Fruit fly (Drosophila melanogaster): ENCODE data around the gene Nnf1b.

The Nnf1b gene

DNA sequence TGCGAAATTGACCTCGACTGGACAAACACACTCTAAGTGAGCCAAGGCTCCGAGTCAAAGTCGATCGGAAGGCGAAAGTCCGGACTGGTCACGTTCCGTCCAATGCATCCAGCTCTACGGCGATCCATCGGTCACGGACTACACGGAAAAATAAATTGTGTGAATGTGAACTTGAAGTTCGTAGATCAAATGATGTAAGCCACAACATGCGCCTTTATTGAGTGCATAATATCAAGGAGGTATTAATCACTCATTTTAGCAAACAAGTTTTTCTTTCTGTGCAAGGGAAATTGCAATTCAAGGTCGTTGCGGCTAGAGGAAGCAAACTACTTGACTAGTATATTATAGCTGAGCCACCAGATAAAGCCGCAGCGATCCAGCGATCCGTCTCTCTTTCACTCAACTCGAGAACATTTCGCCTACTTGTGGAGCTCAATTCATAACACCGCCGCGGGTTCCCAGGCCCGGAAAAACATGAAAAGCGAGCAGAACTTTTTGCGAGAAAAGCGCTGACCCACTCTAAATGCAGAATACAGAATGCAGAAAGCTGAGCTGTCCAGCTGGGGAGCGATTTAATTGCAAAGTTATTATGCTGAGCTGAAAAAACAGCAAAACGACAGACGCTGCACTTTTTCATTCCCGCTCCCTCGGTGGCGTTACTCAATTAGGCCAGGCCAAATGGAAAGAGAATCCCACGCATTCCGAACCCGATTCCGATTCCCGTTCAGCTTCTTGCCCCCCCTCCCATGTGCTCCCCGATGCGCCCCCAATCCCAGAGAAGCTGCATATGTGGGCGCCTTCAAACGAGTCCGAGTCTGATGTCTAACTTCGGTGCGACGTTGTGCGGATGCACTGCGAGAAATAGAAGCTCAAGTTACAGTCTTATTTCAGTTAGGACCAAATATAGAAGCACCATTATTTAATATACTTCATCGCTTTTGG, 33.7 kb downstream of the Nnf1b start:
- TF ChIP-seq ovo (GFP tag; optimal IDR thresholded peaks at IDR 0.05) (no peak), CG12768 (GFP tag; optimal IDR thresholded peaks at IDR 0.05) (peak; percentile 71), CG7101 (tag; optimal IDR thresholded peaks at IDR 0.05) (peak; percentile 68), tj (GFP tag; optimal IDR thresholded peaks at IDR 0.05) (peak; percentile 100), CG7045 (GFP tag; optimal IDR thresholded peaks at IDR 0.05) (peak; percentile 35), kay (GFP tag; ENCODE audit: borderline replicate concordance) (no peak), CG14711 (tag; optimal IDR thresholded peaks at IDR 0.05) (peak; percentile 43), CG11617 (GFP tag; optimal IDR thresholded peaks at IDR 0.05) (peak; percentile 13), cic (GFP tag; optimal IDR thresholded peaks at IDR 0.05) (no peak), pad (GFP tag; optimal IDR thresholded peaks at IDR 0.05) (no peak), Clk (GFP tag; optimal IDR thresholded peaks at IDR 0.05) (no peak), CG33017 (tag; optimal IDR thresholded peaks at IDR 0.05) (peak; percentile 60), bab1 (GFP tag; optimal IDR thresholded peaks at IDR 0.05) (peak; percentile 65), toe (GFP tag; optimal IDR thresholded peaks at IDR 0.05) (no peak), cnc (optimal IDR thresholded peaks at IDR 0.05) (no peak), Mnt (GFP tag; optimal IDR thresholded peaks at IDR 0.05) (no peak)

DNA sequence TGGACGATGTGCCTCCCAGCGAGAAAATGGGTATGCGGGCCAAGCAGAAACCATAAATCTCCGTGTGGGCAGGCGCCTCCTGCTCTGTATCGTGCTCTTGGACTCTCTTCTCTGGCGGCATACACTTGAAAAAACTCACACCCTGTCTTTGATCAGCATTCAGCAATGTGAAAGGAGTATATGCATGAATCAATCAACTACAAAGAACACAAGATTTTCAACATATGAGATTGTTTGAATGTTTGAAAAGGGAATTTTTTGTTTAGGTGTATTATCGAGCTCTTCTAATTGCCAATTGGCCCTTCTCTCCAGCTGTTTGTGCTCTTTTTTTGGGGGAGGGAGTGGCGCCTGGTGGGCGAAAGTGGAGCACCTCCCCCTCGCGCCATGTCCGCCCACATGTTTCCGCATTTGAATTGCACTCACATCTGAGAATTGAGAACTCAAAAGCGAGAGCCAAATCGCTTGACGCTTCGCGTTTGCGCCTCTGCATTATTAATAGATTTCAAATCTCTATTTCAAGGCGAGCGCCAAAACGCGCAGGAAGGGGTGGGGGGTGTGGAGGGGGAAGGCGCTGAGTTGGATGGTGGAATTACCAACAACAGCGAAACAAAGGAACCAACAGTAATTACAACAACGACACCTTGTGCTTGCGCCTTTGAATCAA, 35.1 kb downstream of the Nnf1b start:
- TF ChIP-seq tj (GFP tag; optimal IDR thresholded peaks at IDR 0.05) (no peak), CG1620 (GFP tag; optimal IDR thresholded peaks at IDR 0.05) (no peak), Clk (GFP tag; optimal IDR thresholded peaks at IDR 0.05) (peak; percentile 11), ovo (GFP tag; optimal IDR thresholded peaks at IDR 0.05) (peak; percentile 28), CG12768 (GFP tag; optimal IDR thresholded peaks at IDR 0.05) (peak; percentile 33), cnc (optimal IDR thresholded peaks at IDR 0.05) (no peak), bab1 (GFP tag; optimal IDR thresholded peaks at IDR 0.05) (no peak), CG7101 (tag; optimal IDR thresholded peaks at IDR 0.05) (peak; percentile 58), Mnt (GFP tag; optimal IDR thresholded peaks at IDR 0.05) (no peak), CG7045 (GFP tag; optimal IDR thresholded peaks at IDR 0.05) (peak; percentile 67), CG33017 (tag; optimal IDR thresholded peaks at IDR 0.05) (peak; percentile 58), toe (GFP tag; optimal IDR thresholded peaks at IDR 0.05) (peak; percentile 36), CG14711 (tag; optimal IDR thresholded peaks at IDR 0.05) (peak; percentile 62), kay (GFP tag; ENCODE audit: borderline replicate concordance) (no peak), CG5204 (GFP tag; optimal IDR thresholded peaks at IDR 0.05) (peak; percentile 21), Hr96 (GFP tag; optimal IDR thresholded peaks at IDR 0.05) (peak; percentile 11), CG11617 (GFP tag; optimal IDR thresholded peaks at IDR 0.05) (no peak), cic (GFP tag; optimal IDR thresholded peaks at IDR 0.05) (no peak), Crg-1 (GFP tag; optimal IDR thresholded peaks at IDR 0.05) (no peak), pad (GFP tag; optimal IDR thresholded peaks at IDR 0.05) (no peak)

DNA sequence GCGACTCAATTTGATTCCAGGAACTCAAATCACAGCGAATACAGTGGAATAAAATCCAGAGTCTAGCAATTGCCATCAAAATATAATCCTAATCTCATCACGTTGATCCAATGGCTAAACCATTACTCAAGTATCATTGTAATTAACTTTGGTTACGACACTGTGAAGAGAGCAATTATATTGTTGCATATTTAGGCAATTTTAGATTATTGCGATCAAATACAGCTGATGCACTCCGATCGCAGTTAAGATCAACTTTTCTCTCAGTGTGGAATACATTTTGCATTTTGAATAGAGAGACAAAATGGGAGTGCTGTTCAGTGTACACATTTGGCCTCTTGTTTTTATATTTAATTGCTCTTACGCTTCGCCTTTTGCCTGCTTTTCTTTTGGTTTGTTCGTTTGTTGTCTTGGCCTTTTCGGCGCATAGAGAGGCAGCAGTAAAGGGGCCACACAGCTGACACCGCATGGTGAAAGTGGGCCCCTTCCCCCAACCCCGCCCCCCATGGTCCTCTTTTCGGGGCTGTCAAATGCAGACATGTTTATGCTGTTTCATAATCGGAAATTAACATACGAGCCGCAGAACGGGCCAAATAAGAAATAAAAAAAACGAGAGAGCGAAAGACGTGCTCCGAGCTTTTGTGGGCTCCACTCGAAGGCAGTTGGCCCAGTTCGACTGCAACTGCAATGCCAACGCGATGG, 35.9 kb downstream of the Nnf1b start:
- TF ChIP-seq CG12768 (GFP tag; optimal IDR thresholded peaks at IDR 0.05) (peak; percentile 38), CG14711 (tag; optimal IDR thresholded peaks at IDR 0.05) (peak; percentile 47), bab1 (GFP tag; optimal IDR thresholded peaks at IDR 0.05) (no peak), Hr96 (GFP tag; optimal IDR thresholded peaks at IDR 0.05) (no peak), tj (GFP tag; optimal IDR thresholded peaks at IDR 0.05) (peak; percentile 63), Clk (GFP tag; optimal IDR thresholded peaks at IDR 0.05) (no peak), Mnt (GFP tag; optimal IDR thresholded peaks at IDR 0.05) (no peak), pad (GFP tag; optimal IDR thresholded peaks at IDR 0.05) (no peak), cnc (optimal IDR thresholded peaks at IDR 0.05) (no peak), CG11617 (GFP tag; optimal IDR thresholded peaks at IDR 0.05) (peak; percentile 2), ovo (GFP tag; optimal IDR thresholded peaks at IDR 0.05) (no peak), CG1620 (GFP tag; optimal IDR thresholded peaks at IDR 0.05) (no peak), cic (GFP tag; optimal IDR thresholded peaks at IDR 0.05) (no peak), CG5204 (GFP tag; optimal IDR thresholded peaks at IDR 0.05) (no peak), kay (GFP tag; ENCODE audit: borderline replicate concordance) (no peak), Crg-1 (GFP tag; optimal IDR thresholded peaks at IDR 0.05) (no peak), CG33017 (tag; optimal IDR thresholded peaks at IDR 0.05) (peak; percentile 1), CG7045 (GFP tag; optimal IDR thresholded peaks at IDR 0.05) (peak; percentile 51), CG7101 (tag; optimal IDR thresholded peaks at IDR 0.05) (peak; percentile 32), toe (GFP tag; optimal IDR thresholded peaks at IDR 0.05) (peak; percentile 17)

DNA sequence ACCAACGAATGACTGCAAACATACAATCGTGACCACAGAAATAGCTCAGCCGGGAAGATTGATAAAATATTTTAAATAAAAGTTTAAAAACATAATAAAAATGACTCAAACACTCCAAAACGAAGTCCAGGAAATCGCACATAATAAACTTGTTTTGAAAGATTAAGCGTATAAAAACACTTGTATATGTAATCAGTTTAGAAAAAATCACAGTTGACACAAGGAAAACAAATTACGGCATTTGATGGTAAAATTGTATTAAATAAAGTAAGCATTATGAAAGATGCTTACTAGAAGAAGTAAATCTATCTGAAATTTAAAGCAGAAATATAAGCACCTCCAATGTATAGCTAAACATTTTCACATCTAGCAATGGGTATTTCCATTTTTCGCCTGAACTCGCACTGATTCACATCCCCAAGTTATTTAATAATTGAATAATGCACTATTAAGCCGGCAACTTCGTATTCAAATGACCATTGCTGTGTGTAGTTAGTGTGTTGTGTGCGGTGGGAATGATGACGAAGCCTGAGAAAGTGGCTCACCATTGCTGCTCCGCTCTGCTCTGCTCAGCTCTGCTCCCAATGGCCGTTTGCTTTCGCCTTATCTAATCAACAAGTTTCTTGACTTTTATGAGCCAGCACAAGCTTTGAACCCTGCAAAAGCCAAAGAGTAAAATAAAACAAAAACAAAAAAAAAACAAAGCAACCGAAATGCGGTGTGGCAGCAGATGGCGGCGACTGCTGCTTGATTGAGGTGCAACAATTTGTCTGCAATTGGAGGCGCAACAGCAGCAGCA, 37.0 kb downstream of the Nnf1b start:
- TF ChIP-seq tj (GFP tag; optimal IDR thresholded peaks at IDR 0.05) (peak; percentile 1), toe (GFP tag; optimal IDR thresholded peaks at IDR 0.05) (no peak), CG11617 (GFP tag; optimal IDR thresholded peaks at IDR 0.05) (peak; percentile 24)
